Worm (Caenorhabditis elegans): ENCODE data around the gene F34H10.4.
"Not testable (repeated sequence)": the region's sequence is repeated elsewhere in the genome, so short reads cannot be mapped to it uniquely, and the experiment has no call there.

- not testable (repeated sequence) for TF ChIP-seq ceh-36 (tag; optimal IDR thresholded peaks at IDR 0.05); ama-1 (optimal IDR thresholded peaks at IDR 0.05); hmbx-1 (tag; optimal IDR thresholded peaks at IDR 0.05); pes-1 (GFP tag; IDR thresholded peaks at IDR 0.05); flt-1 (GFP tag; IDR thresholded peaks at IDR 0.05); aly-1 (tag; optimal IDR thresholded peaks at IDR 0.05); ets-7 (tag; optimal IDR thresholded peaks at IDR 0.05); sea-1 (GFP tag; conservative IDR thresholded peaks at IDR 0.05); tra-4 (tag; optimal IDR thresholded peaks at IDR 0.05); hmg-4 (GFP tag; optimal IDR thresholded peaks at IDR 0.05)
These were observed 22.5 kb upstream of the F34H10.4 start, which contains the start of gene F34H10.1 for ce11 chrX:9625824-9626223.

Measured in whole organism, early embryonic.